Worm (Caenorhabditis elegans): ENCODE results near the gene str-83.

- TF ChIP-seq him-1 (tag; optimal IDR thresholded peaks at IDR 0.05) = no peak
- no peak for TF ChIP-seq W03F9.2 (tag; optimal IDR thresholded peaks at IDR 0.05)
Measured at ce11 chrV:3935892-3936478, 41.1 kb upstream of the str-83 start, which contains the start of gene cyp-35A5.

Measured in whole organism, L4/young adult.